Worm (Caenorhabditis elegans) whole organism, L4 larva: Measurements from ENCODE around the gene nep-5.

Experiments used
- ama-1 ChIP-seq: fragments of 150-350 bp; optimal IDR thresholded peaks from 2 replicates; lab custom pipeline; 2014; ENCODE audit warnings: inconsistent platforms, mixed read lengths
- ceh-62 ChIP-seq: sonication (generic microtip); optimal IDR thresholded peaks from 2 replicates; lab custom pipeline; 2017; ENCODE audit warnings: missing biosample characterization, missing genetic modification characterization
- egl-27 ChIP-seq: sonication (generic microtip); optimal IDR thresholded peaks from 3 replicates; lab custom pipeline; 2017; ENCODE audit warnings: missing biosample characterization, missing genetic modification reagents, missing genetic modification characterization
- lin-29 ChIP-seq: fragments of 200-800 bp; sonication (Bioruptor generic); IDR thresholded peaks from 2 replicates; pipeline ENCODE4 v1.3.6; 2022; ENCODE audit warnings: missing genetic modification reagents, missing genetic modification characterization, missing compliant biosample characterization
- skn-1 ChIP-seq: fragments of 150-350 bp; optimal IDR thresholded peaks from 2 replicates; lab custom pipeline; 2014; ENCODE audit warnings: missing biosample characterization, missing genetic modification characterization
- zfp-2 ChIP-seq: sonication (generic microtip); optimal IDR thresholded peaks from 2 replicates; lab custom pipeline; 2016; ENCODE audit warnings: mild to moderate bottlenecking, missing genetic modification characterization, missing compliant biosample characterization

DNA sequence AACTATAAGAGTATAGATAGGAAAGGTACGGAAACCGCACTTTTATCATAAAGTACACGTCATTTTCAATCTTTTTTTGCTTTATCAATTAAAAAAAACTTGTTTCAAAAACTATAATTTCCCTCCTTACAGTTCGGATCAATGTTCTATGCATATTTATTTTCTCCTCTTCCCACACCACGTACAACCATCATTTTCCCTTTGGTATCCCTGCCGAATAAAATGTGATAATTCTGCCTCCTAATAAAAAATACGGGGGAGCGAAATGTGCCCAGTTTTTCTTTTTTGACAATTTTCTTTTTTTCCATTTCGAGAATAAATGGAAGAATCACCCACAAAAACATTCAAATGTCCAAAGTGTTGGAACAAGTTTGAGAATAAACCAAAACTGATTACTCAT, 27.6 kb downstream of the nep-5 start, which contains the start of gene ZK177.3:
- no peak for TF ChIP-seq ama-1 (lab: Kevin White, UChicago)
- no peak for TF ChIP-seq ceh-62 (tag; lab: Kevin White, UChicago)
- TF ChIP-seq skn-1 (tag; lab: Kevin White, UChicago) = no peak
- TF ChIP-seq lin-29 (GFP tag; lab: Robert Waterston, UW) = no peak
- TF ChIP-seq egl-27 = no peak
- no peak for TF ChIP-seq zfp-2 (tag; lab: Kevin White, UChicago)
